Fruit fly (Drosophila melanogaster) whole organism, wandering third instar larva: ENCODE results near the gene Or82a.

ENCODE experiments used
- Abd-B ChIP-seq: fragments of >200 bp; optimal IDR thresholded peaks from 2 replicates; lab custom pipeline; 2017; ENCODE audit warnings: missing biosample characterization, missing genetic modification characterization
- CrebA ChIP-seq: fragments of 200-800 bp; sonication (Bioruptor generic); optimal IDR thresholded peaks from 2 replicates; lab custom pipeline; 2016; ENCODE audit warnings: missing biosample characterization, mild to moderate bottlenecking, missing genetic modification characterization, borderline replicate concordance
- Dfd ChIP-seq: fragments of >200 bp; optimal IDR thresholded peaks from 2 replicates; lab custom pipeline; 2017; ENCODE audit warnings: missing biosample characterization, missing genetic modification characterization
- Dif ChIP-seq: fragments of 200-275, 200-300 bp; sonication (Bioruptor generic); optimal IDR thresholded peaks from 2 replicates; lab custom pipeline; 2018; ENCODE audit warnings: missing biosample characterization, missing genetic modification characterization; ENCODE audit not compliant: partially characterized antibody
- GATAd ChIP-seq: sonication (Bioruptor generic); optimal IDR thresholded peaks from 2 replicates; lab custom pipeline; 2016; ENCODE audit warnings: missing biosample characterization, missing genetic modification characterization
- HLH106 ChIP-seq: fragments of 200-800 bp; optimal IDR thresholded peaks from 3 replicates; lab custom pipeline; 2019; ENCODE audit warnings: missing biosample characterization, mild to moderate bottlenecking, missing genetic modification characterization, moderate library complexity
- Hnf4 ChIP-seq: fragments of 200-800 bp; sonication (Bioruptor generic); optimal IDR thresholded peaks from 2 replicates; lab custom pipeline; 2016; ENCODE audit warnings: missing biosample characterization, mild to moderate bottlenecking, missing genetic modification characterization
- Hr83 ChIP-seq: fragments of 200-300 bp; sonication (Bioruptor generic); optimal IDR thresholded peaks from 2 replicates; lab custom pipeline; 2016; ENCODE audit warnings: missing biosample characterization, mild to moderate bottlenecking, missing genetic modification characterization, moderate library complexity; ENCODE audit not compliant: poor library complexity, severe bottlenecking
- Jra ChIP-seq: sonication (Bioruptor generic); optimal IDR thresholded peaks from 2 replicates; lab custom pipeline; 2016; ENCODE audit warnings: missing biosample characterization, missing genetic modification characterization
- Mio ChIP-seq: sonication (Bioruptor generic); optimal IDR thresholded peaks from 2 replicates; lab custom pipeline; 2016; ENCODE audit warnings: missing biosample characterization, missing genetic modification characterization
- N ChIP-seq: fragments of >200 bp; optimal IDR thresholded peaks from 2 replicates; lab custom pipeline; 2018; ENCODE audit warnings: missing biosample characterization, missing external identifiers, missing genetic modification characterization
- OdsH ChIP-seq: fragments of 200-800 bp; sonication (Bioruptor generic); optimal IDR thresholded peaks from 2 replicates; lab custom pipeline; 2016; ENCODE audit warnings: missing biosample characterization, mild to moderate bottlenecking, missing genetic modification characterization
- Rel ChIP-seq, 2 experiments: fragments of 200-800 bp; sonication (Bioruptor generic) in 1 of 2; optimal IDR thresholded peaks; 2 replicates in 1 of 2; 3 replicates in 1 of 2; lab custom pipeline; 2016 to 2019; ENCODE audit warnings: mild to moderate bottlenecking in 2 of 2, missing biosample characterization in 2 of 2, missing genetic modification characterization in 2 of 2, moderate library complexity in 1 of 2
- br ChIP-seq: fragments of 200-800 bp; sonication (Bioruptor generic); optimal IDR thresholded peaks from 2 replicates; lab custom pipeline; 2016; ENCODE audit warnings: missing biosample characterization, missing genetic modification characterization
- brk ChIP-seq: fragments of 200-800 bp; sonication (Bioruptor generic); optimal IDR thresholded peaks from 2 replicates; lab custom pipeline; 2016; ENCODE audit warnings: missing biosample characterization, mild to moderate bottlenecking, missing genetic modification characterization
- dl ChIP-seq, 2 experiments: fragments of 175-275, 200-275 bp in 1 of 2; fragments of 200-275 bp in 1 of 2; sonication (Bioruptor generic); optimal IDR thresholded peaks; lab custom pipeline; 2018; ENCODE audit warnings: mild to moderate bottlenecking in 2 of 2, missing biosample characterization in 2 of 2, missing genetic modification characterization in 2 of 2, moderate library complexity in 2 of 2; ENCODE audit not compliant: partially characterized antibody in 2 of 2, insufficient read depth in 1 of 2
- dmrt93B ChIP-seq: fragments of 200-800 bp; sonication (Bioruptor generic); optimal IDR thresholded peaks from 2 replicates; lab custom pipeline; 2018; ENCODE audit warnings: missing biosample characterization, mild to moderate bottlenecking, missing genetic modification characterization
- dsf ChIP-seq: sonication (Bioruptor generic); optimal IDR thresholded peaks from 2 replicates; lab custom pipeline; 2016; ENCODE audit warnings: missing biosample characterization, missing genetic modification characterization, borderline replicate concordance
- fru ChIP-seq: fragments of 200-800 bp; sonication (Bioruptor generic); optimal IDR thresholded peaks from 3 replicates; lab custom pipeline; 2016; ENCODE audit warnings: missing biosample characterization, mild to moderate bottlenecking, missing genetic modification characterization
- jim ChIP-seq: fragments of 175-275, 200-325 bp; sonication (Bioruptor generic); optimal IDR thresholded peaks from 2 replicates; lab custom pipeline; 2016; ENCODE audit warnings: missing biosample characterization, mild to moderate bottlenecking, missing genetic modification characterization
- lola ChIP-seq: fragments of >200 bp; optimal IDR thresholded peaks from 2 replicates; lab custom pipeline; 2017; ENCODE audit warnings: missing biosample characterization, missing genetic modification characterization
- pan ChIP-seq: fragments of >200 bp; optimal IDR thresholded peaks from 2 replicates; lab custom pipeline; 2017
- rgr ChIP-seq: fragments of 200-800 bp; sonication (Bioruptor generic); optimal IDR thresholded peaks from 3 replicates; lab custom pipeline; 2016; ENCODE audit warnings: missing biosample characterization, mild to moderate bottlenecking, missing genetic modification characterization
- sv ChIP-seq: fragments of 200-800 bp; sonication (Bioruptor generic); optimal IDR thresholded peaks from 3 replicates; lab custom pipeline; 2016; ENCODE audit warnings: missing biosample characterization, missing genetic modification characterization
- tai ChIP-seq: sonication (Bioruptor generic); optimal IDR thresholded peaks from 2 replicates; lab custom pipeline; 2016; ENCODE audit warnings: missing biosample characterization, missing genetic modification characterization
- usp ChIP-seq: fragments of >200 bp; optimal IDR thresholded peaks from 2 replicates; lab custom pipeline; 2017; ENCODE audit warnings: missing biosample characterization, missing genetic modification characterization

The Or82a gene

DNA sequence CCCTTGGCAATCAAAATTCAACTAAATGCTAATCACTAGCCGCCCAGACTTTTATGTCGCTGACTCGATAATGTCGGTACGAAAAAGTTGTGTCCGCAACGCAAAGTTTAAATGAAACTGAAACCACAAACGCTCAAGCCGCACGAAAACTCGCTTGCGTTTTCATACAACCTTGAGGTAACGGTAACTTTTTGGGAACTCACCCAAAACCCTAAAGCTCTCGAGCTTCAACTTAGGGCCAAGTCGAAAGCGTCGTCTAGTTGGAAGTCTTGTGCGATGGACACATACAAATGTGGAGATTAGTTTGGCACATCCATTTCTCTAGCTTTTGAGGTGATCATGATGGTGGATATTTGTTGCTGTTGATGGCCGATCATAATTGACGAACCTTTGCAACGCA is 6.8 kb upstream of the Or82a start:
- TF ChIP-seq HLH106 (tag; lab: Kevin White, UChicago) (no peak), dmrt93B (GFP tag; lab: Kevin White, UChicago) (no peak), N (GFP tag; lab: Kevin White, UChicago) (no peak), dsf (GFP tag; lab: Kevin White, UChicago) (no peak)

DNA sequence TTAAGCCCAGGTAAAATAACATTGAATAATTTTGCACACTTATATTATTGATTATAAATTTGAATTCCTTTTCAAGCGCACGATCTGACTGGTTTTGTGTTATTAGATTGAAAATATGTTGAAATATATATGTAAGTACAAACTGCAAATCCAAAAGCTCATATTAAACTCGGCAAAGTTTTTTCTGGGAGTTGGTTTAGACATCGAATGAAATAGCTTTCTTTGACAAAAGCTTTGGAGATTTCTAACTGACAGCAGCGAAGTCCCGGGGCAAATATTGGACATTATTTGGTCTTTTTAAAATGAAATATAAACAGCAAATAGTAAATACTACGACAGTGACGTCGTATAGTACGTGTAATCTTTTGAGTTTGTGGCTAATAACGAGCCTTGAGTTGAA is 5.5 kb upstream of the Or82a start, which contains the start of gene TwdlG:
Gene TwdlG, minus strand, starts transcription at position 101 of the 400 bp plus-strand sequence.
- no peak for TF ChIP-seq jim
- TF ChIP-seq Rel (GFP tag; optimal IDR thresholded peaks at IDR 0.05; lab: Kevin White, UChicago), result no peak
- TF ChIP-seq Rel (tag; optimal IDR thresholded peaks at IDR 0.05; lab: Kevin White, UChicago), result no peak
- no peak for TF ChIP-seq dmrt93B (GFP tag; lab: Kevin White, UChicago)
- no peak for TF ChIP-seq Dif (GFP tag; lab: Kevin White, UChicago)
- TF ChIP-seq rgr (GFP tag; lab: Kevin White, UChicago), result no peak
- no peak for TF ChIP-seq dl (GFP tag; optimal IDR thresholded peaks at IDR 0.05; lab: Kevin White, UChicago; ENCODE audit: insufficient read depth in 1 of 2, partially characterized antibody in 2 of 2)
- TF ChIP-seq fru (GFP tag; lab: Kevin White, UChicago), result no peak
- TF ChIP-seq pan, result no peak
- no peak for TF ChIP-seq usp (GFP tag; lab: Kevin White, UChicago)
- TF ChIP-seq HLH106 (tag; lab: Kevin White, UChicago), result no peak

DNA sequence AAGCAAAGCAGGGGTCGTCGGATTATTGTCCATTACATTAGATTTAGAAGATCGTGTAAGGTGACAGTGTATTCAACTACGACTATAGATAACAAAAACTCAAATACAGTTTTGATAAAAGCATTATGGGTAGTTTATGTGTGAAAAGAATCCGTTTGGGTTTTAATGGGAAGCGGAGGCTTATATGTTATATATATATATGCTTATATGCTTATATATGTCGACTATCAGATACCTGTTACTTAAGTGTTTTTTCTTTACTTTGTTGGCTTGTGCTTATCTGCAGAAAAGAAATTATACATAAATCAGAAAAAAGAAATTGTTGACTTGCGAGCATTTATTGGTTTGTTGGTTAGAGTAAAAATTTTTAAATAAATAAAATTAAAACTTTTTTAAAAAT is 3.8 kb upstream of the Or82a start, which contains the start of gene CG14644:
Gene CG14644, minus strand, starts transcription at position 101 of the 400 bp plus-strand sequence.
- TF ChIP-seq Hr83 (GFP tag; lab: Kevin White, UChicago), result no peak
- TF ChIP-seq dl (GFP tag; optimal IDR thresholded peaks at IDR 0.05; lab: Kevin White, UChicago; ENCODE audit: insufficient read depth in 1 of 2, partially characterized antibody in 2 of 2), result no peak
- TF ChIP-seq br (GFP tag; lab: Kevin White, UChicago), result no peak
- no peak for TF ChIP-seq CrebA (GFP tag; lab: Kevin White, UChicago)
- TF ChIP-seq sv (GFP tag; lab: Kevin White, UChicago), result no peak
- no peak for TF ChIP-seq Mio (GFP tag; lab: Kevin White, UChicago)
- TF ChIP-seq dmrt93B (GFP tag; lab: Kevin White, UChicago), result no peak
- no peak for TF ChIP-seq HLH106 (tag; lab: Kevin White, UChicago)
- TF ChIP-seq brk (GFP tag; lab: Kevin White, UChicago), result no peak
- TF ChIP-seq fru (GFP tag; lab: Kevin White, UChicago), result no peak
- TF ChIP-seq GATAd, result no peak
- no peak for TF ChIP-seq Jra
- TF ChIP-seq dsf (GFP tag; lab: Kevin White, UChicago), result no peak

DNA sequence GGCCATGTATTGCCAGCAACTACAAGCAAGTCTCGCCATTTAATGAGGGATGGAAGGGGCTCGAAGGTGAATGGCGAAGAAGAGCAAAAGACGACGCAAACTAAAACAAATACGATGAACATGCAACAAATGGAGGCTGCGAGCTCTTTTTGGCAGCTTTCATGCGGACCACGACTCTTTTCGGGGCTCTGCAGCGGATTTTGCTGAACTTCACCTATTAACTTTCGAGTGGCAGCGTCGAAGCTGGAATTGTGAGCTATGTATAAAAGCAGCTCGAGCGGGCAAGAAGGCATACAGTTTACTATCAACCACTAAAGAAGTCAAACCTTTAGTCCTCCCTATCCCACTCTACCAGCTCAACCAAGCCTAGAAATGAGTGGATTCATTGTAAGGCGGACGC is 2.4 kb upstream of the Or82a start, which contains the start of gene TwdlV:
Gene TwdlV, plus strand, starts transcription at position 301 of the 400 bp plus-strand sequence.
- TF ChIP-seq GATAd (no peak), dl (GFP tag; optimal IDR thresholded peaks at IDR 0.05; lab: Kevin White, UChicago; ENCODE audit: insufficient read depth in 1 of 2, partially characterized antibody in 2 of 2) (no peak), lola (no peak), HLH106 (tag; lab: Kevin White, UChicago) (no peak)

DNA sequence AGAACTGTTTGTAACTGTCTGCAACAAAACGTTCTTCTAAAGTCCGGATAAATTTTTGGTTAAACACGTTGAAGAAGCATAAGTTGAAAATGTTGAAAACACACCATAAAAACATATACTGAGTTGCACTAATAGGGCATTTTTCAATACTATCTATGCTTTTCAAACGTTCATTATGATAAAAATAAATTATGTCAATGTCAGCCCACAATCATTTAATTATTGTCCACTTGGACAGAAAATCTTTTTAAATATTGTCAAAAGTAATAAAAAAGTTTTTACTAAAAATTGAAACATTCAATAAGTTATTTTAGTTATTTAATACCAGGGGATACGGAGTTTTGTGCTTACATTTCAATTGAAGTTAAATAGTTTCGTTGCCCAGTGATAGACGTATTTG is 9.7 kb downstream of the Or82a start, which contains the start of gene CG1092:
Gene CG1092, plus strand, starts transcription at position 301 of the 400 bp plus-strand sequence.
- TF ChIP-seq Abd-B (GFP tag; lab: Kevin White, UChicago), result no peak
- no peak for TF ChIP-seq Rel (GFP tag; optimal IDR thresholded peaks at IDR 0.05; lab: Kevin White, UChicago)
- TF ChIP-seq Rel (tag; optimal IDR thresholded peaks at IDR 0.05; lab: Kevin White, UChicago), result no peak
- TF ChIP-seq sv (GFP tag; lab: Kevin White, UChicago), result no peak

DNA sequence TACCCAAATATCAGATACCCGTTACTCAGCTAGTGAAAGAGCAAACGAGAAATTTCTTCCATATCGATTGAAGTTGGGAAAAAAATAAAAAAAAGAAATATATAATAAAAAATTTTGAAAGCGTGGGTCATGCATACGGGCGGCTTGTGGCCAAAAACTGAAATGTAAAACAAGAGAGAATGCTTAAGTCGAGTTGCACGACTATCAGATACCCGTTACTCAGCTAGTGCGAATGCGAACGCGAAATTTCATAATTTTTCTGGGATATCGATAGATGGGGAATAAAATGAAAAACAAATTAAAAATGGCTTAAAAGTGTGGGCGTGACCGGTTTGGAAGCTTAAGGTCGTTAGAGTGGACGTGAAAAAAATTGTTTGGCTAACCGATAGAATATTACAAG is 11.6 kb downstream of the Or82a start:
- TF ChIP-seq Dfd (GFP tag; lab: Kevin White, UChicago) (peak; percentile 88), Mio (GFP tag; lab: Kevin White, UChicago) (no peak), OdsH (GFP tag; lab: Kevin White, UChicago) (no peak), tai (no peak), dl (GFP tag; optimal IDR thresholded peaks at IDR 0.05; lab: Kevin White, UChicago; ENCODE audit: insufficient read depth in 1 of 2, partially characterized antibody in 2 of 2) (no peak), Hnf4 (GFP tag; lab: Kevin White, UChicago) (no peak)
